Worm (Caenorhabditis elegans): Measurements from ENCODE around the gene fbxc-52.

Gene fbxc-52

DNA sequence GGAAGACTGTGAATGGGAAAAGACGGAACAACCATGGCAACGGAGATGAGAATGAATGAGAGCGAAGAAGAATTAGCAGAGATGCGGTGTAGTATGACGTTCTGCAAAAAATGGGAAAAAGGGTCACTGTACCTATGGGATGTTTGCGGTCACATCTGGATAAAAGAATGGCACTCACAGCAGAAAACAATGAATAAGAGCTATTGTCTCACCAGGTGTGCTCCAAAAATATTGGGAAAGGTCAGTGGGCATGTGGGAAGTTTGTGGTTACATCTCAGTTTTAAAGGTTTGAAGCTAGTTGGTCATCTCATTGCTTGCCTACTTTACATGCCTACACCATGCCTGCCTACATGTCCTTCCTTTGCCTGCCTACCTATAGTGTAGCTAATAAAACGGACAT is 33.6 kb downstream of the fbxc-52 start, which contains the start of gene fbxb-91:
fbxb-91 (minus strand) TSS at position 101 of the 400 bp plus-strand sequence.
- TF ChIP-seq aly-2 (tag; optimal IDR thresholded peaks at IDR 0.05) = no peak
- TF ChIP-seq sox-4 (tag; optimal IDR thresholded peaks at IDR 0.05) = no peak
- TF ChIP-seq lin-39 (tag; optimal IDR thresholded peaks at IDR 0.05) = no peak
- TF ChIP-seq fkh-10 (GFP tag; optimal IDR thresholded peaks at IDR 0.05) = no peak
- TF ChIP-seq sup-37 (GFP tag; optimal IDR thresholded peaks at IDR 0.05) = no peak
- TF ChIP-seq mab-9 (GFP tag; IDR thresholded peaks at IDR 0.05) = no peak
- no peak for TF ChIP-seq C34B4.2 (tag; optimal IDR thresholded peaks at IDR 0.05)
- TF ChIP-seq xbp-1 (tag; optimal IDR thresholded peaks at IDR 0.05) = no peak
- no peak for TF ChIP-seq egl-27 (tag; optimal IDR thresholded peaks at IDR 0.05)
- no peak for TF ChIP-seq sptf-1 (tag; optimal IDR thresholded peaks at IDR 0.05)
- TF ChIP-seq rnt-1 (tag; optimal IDR thresholded peaks at IDR 0.05) = no peak
- no peak for TF ChIP-seq grh-1 (GFP tag; IDR thresholded peaks at IDR 0.05)
- no peak for TF ChIP-seq fkh-8 (tag; optimal IDR thresholded peaks at IDR 0.05)
- TF ChIP-seq ztf-4 (tag; optimal IDR thresholded peaks at IDR 0.05) = no peak
- no peak for TF ChIP-seq efl-1 (optimal IDR thresholded peaks at IDR 0.05)
- no peak for TF ChIP-seq efl-1 (GFP tag; optimal IDR thresholded peaks at IDR 0.05 in 1 of 2)
- no peak for TF ChIP-seq ama-1 (optimal IDR thresholded peaks at IDR 0.05)
- TF ChIP-seq unc-130 (tag; optimal IDR thresholded peaks at IDR 0.05) = no peak

DNA sequence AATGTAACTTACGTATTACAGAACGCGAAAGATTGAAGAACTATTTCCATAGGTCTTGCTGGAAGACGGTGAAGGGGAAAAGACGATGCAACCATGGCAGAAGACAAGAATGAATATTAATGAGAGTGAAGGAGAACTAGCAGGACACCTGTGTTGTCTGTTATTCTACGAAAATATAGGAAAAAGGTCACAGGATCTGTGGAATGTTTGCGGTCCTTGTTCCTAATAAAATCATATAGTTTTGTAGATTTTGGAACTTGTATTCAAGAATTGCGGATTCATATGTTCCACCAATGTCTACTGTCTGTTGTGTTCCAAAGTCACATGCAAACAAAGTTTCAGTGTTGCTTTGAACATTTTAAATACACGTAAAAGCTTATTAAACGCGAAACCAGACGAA is 35.1 kb downstream of the fbxc-52 start, which contains the start of gene sdz-11:
sdz-11 (minus strand) TSS at position 101 of the 400 bp plus-strand sequence.
- TF ChIP-seq hlh-17 (GFP tag; optimal IDR thresholded peaks at IDR 0.05; ENCODE audit: borderline replicate concordance) = no peak
- TF ChIP-seq unc-130 (tag; optimal IDR thresholded peaks at IDR 0.05) = no peak
- TF ChIP-seq ceh-88 (GFP tag; IDR thresholded peaks at IDR 0.05) = no peak
- TF ChIP-seq unc-86 (tag; optimal IDR thresholded peaks at IDR 0.05) = no peak
- TF ChIP-seq lsy-2 (tag; optimal IDR thresholded peaks at IDR 0.05) = no peak
- no peak for TF ChIP-seq mab-9 (GFP tag; IDR thresholded peaks at IDR 0.05)
- no peak for TF ChIP-seq snpc-4 (tag; optimal IDR thresholded peaks at IDR 0.05)
- no peak for TF ChIP-seq sup-37 (GFP tag; optimal IDR thresholded peaks at IDR 0.05)
- no peak for TF ChIP-seq fkh-10 (GFP tag; optimal IDR thresholded peaks at IDR 0.05)
- no peak for TF ChIP-seq dpl-1 (GFP tag; optimal IDR thresholded peaks at IDR 0.05)
- TF ChIP-seq nhr-237 (tag; optimal IDR thresholded peaks at IDR 0.05) = no peak
- TF ChIP-seq rnt-1 (tag; optimal IDR thresholded peaks at IDR 0.05) = no peak
- TF ChIP-seq alr-1 (tag; optimal IDR thresholded peaks at IDR 0.05; ENCODE audit: borderline replicate concordance) = no peak

DNA sequence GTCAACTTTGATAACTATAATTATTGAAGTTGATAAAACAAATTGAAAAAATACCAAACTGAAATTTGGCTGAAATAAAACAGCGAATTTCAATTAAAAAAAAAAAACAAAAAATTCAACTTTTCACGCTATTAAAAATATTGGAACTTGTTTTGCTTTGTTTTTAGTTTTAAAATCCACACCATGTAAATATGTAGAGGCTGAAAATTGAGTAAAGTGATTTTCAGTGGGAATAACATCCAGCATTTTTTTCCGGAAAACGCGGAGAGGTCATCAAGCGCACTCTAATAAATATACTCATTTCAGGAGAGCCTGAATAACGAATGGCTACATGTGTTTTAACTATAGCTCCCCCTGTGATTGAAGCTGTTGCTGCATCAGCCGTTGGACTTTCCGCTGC is 36.5 kb downstream of the fbxc-52 start, which contains the start of gene rcd-1:
rcd-1 (plus strand) TSS at position 301 of the 400 bp plus-strand sequence.
- TF ChIP-seq tbx-2 (tag; optimal IDR thresholded peaks at IDR 0.05) = no peak
- TF ChIP-seq mep-1 (tag; optimal IDR thresholded peaks at IDR 0.05) = no peak
- TF ChIP-seq grh-1 (GFP tag; IDR thresholded peaks at IDR 0.05) = no peak
- no peak for TF ChIP-seq ceh-90 (tag; optimal IDR thresholded peaks at IDR 0.05)
- TF ChIP-seq ceh-63 (GFP tag; optimal IDR thresholded peaks at IDR 0.05) = no peak
- no peak for TF ChIP-seq elt-3 (tag; optimal IDR thresholded peaks at IDR 0.05)
- TF ChIP-seq zip-4 (GFP tag; optimal IDR thresholded peaks at IDR 0.05) = no peak
- no peak for TF ChIP-seq hlh-17 (GFP tag; optimal IDR thresholded peaks at IDR 0.05; ENCODE audit: borderline replicate concordance)
- TF ChIP-seq ztf-11 (tag; optimal IDR thresholded peaks at IDR 0.05) = no peak
- TF ChIP-seq snpc-4 (tag; optimal IDR thresholded peaks at IDR 0.05) = no peak
- no peak for TF ChIP-seq fkh-8 (tag; optimal IDR thresholded peaks at IDR 0.05)
- no peak for TF ChIP-seq nhr-20 (tag; optimal IDR thresholded peaks at IDR 0.05)
- TF ChIP-seq C34B4.2 (tag; optimal IDR thresholded peaks at IDR 0.05) = no peak
- TF ChIP-seq ceh-88 (GFP tag; IDR thresholded peaks at IDR 0.05) = no peak
- TF ChIP-seq nhr-71 (tag; optimal IDR thresholded peaks at IDR 0.05) = no peak
- no peak for TF ChIP-seq nhr-12 (tag; optimal IDR thresholded peaks at IDR 0.05)

DNA sequence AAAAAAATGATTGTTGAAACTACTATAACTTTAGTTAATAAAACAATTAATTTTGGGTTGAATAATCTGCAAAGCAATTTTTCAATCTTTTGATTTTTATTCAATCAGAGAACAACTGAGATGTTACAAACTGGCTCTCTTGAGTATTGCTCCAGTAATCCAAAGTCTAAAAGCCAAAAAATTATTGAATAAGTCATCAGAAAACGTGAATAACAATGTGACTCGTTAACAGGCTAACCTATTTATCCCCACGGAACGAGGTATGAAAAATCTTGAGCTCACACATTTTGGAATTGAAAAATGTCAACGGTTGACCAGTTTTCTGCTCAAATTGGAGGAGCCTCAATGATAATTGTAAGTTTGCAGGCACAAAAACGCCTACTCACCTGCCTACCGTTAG is 40.4 kb downstream of the fbxc-52 start, which contains the start of gene srx-111:
srx-111 (plus strand) TSS at position 301 of the 400 bp plus-strand sequence.
- TF ChIP-seq nhr-76 (tag; optimal IDR thresholded peaks at IDR 0.05) (no peak), unc-98 (GFP tag; IDR thresholded peaks at IDR 0.05) (no peak), grh-1 (GFP tag; IDR thresholded peaks at IDR 0.05) (no peak), ceh-63 (GFP tag; optimal IDR thresholded peaks at IDR 0.05) (no peak), zag-1 (tag; optimal IDR thresholded peaks at IDR 0.05) (no peak)
